Worm (Caenorhabditis elegans): ENCODE data around the gene rsp-8.

DNA sequence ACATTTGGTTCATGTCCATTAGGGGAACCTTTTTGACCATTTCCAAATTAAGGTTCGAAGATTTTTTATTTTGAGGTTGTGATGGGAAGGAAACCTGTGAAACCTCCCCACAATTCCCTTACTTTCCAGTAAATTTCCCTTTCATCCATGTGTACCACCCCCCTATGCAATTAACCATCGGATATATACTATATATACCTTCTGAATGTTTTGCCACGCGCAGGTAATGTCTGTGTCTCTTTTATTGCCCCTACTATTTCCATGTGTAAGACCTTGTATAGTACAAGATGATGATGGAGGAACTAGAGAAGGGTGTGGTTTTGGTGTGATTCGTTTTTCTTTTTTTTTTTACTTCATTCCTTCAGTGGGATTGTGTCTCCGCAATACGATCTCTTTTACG lies 11.6 kb upstream of the rsp-8 start:
- TF ChIP-seq ZK185.1 (tag; optimal IDR thresholded peaks at IDR 0.05; ENCODE audit: poor library complexity, severe bottlenecking) (no peak), F22D6.2 (tag; optimal IDR thresholded peaks at IDR 0.05) (no peak), aptf-3 (GFP tag; IDR thresholded peaks at IDR 0.05) (no peak), sea-2 (GFP tag; IDR thresholded peaks at IDR 0.05) (no peak), ama-1 (optimal IDR thresholded peaks at IDR 0.05) (no peak), ama-1 (GFP tag; optimal IDR thresholded peaks at IDR 0.05) (no peak), F10E7.11 (tag; optimal IDR thresholded peaks at IDR 0.05) (no peak), mes-4 (tag; optimal IDR thresholded peaks at IDR 0.05) (no peak), ztf-26 (tag; optimal IDR thresholded peaks at IDR 0.05) (no peak), nhr-90 (tag; optimal IDR thresholded peaks at IDR 0.05) (no peak), B0019.2 (GFP tag; conservative IDR thresholded peaks at IDR 0.05) (no peak), Y53G8AR.9 (GFP tag; conservative IDR thresholded peaks at IDR 0.05) (no peak)

All from whole organism, young adult.